Fruit fly (Drosophila melanogaster) whole organism, wandering third instar larva: ENCODE results near the gene CG42671.

ENCODE experiments used
- Abd-B ChIP-seq: fragments of >200 bp; optimal IDR thresholded peaks from 2 replicates; lab custom pipeline; 2017; ENCODE audit warnings: missing biosample characterization, missing genetic modification characterization
- CG32264 ChIP-seq: fragments of 200-800 bp; sonication (Bioruptor generic); optimal IDR thresholded peaks from 2 replicates; lab custom pipeline; 2016; ENCODE audit warnings: missing biosample characterization, missing genetic modification characterization
- CG9705 ChIP-seq: fragments of 200-800 bp; sonication (Bioruptor generic); optimal IDR thresholded peaks from 2 replicates; lab custom pipeline; 2018; ENCODE audit warnings: missing biosample characterization, mild to moderate bottlenecking, missing genetic modification characterization
- CrebA ChIP-seq: fragments of 200-800 bp; sonication (Bioruptor generic); optimal IDR thresholded peaks from 2 replicates; lab custom pipeline; 2016; ENCODE audit warnings: missing biosample characterization, mild to moderate bottlenecking, missing genetic modification characterization, borderline replicate concordance
- Dfd ChIP-seq: fragments of >200 bp; optimal IDR thresholded peaks from 2 replicates; lab custom pipeline; 2017; ENCODE audit warnings: missing biosample characterization, missing genetic modification characterization
- Dif ChIP-seq: fragments of 200-275, 200-300 bp; sonication (Bioruptor generic); optimal IDR thresholded peaks from 2 replicates; lab custom pipeline; 2018; ENCODE audit warnings: missing biosample characterization, missing genetic modification characterization; ENCODE audit not compliant: partially characterized antibody
- GATAd ChIP-seq: sonication (Bioruptor generic); optimal IDR thresholded peaks from 2 replicates; lab custom pipeline; 2016; ENCODE audit warnings: missing biosample characterization, missing genetic modification characterization
- Hnf4 ChIP-seq: fragments of 200-800 bp; sonication (Bioruptor generic); optimal IDR thresholded peaks from 2 replicates; lab custom pipeline; 2016; ENCODE audit warnings: missing biosample characterization, mild to moderate bottlenecking, missing genetic modification characterization
- Hr78 ChIP-seq: fragments of >200 bp; optimal IDR thresholded peaks from 2 replicates; lab custom pipeline; 2017; ENCODE audit warnings: missing biosample characterization, missing genetic modification characterization
- Hr83 ChIP-seq: fragments of 200-300 bp; sonication (Bioruptor generic); optimal IDR thresholded peaks from 2 replicates; lab custom pipeline; 2016; ENCODE audit warnings: missing biosample characterization, mild to moderate bottlenecking, missing genetic modification characterization, moderate library complexity; ENCODE audit not compliant: poor library complexity, severe bottlenecking
- Mio ChIP-seq: sonication (Bioruptor generic); optimal IDR thresholded peaks from 2 replicates; lab custom pipeline; 2016; ENCODE audit warnings: missing biosample characterization, missing genetic modification characterization
- Myc ChIP-seq: fragments of >200 bp; optimal IDR thresholded peaks from 2 replicates; lab custom pipeline; 2017
- N ChIP-seq: fragments of >200 bp; optimal IDR thresholded peaks from 2 replicates; lab custom pipeline; 2018; ENCODE audit warnings: missing biosample characterization, missing external identifiers, missing genetic modification characterization
- OdsH ChIP-seq: fragments of 200-800 bp; sonication (Bioruptor generic); optimal IDR thresholded peaks from 2 replicates; lab custom pipeline; 2016; ENCODE audit warnings: missing biosample characterization, mild to moderate bottlenecking, missing genetic modification characterization
- Rel ChIP-seq, 2 experiments: fragments of 200-800 bp; sonication (Bioruptor generic) in 1 of 2; optimal IDR thresholded peaks; 2 replicates in 1 of 2; 3 replicates in 1 of 2; lab custom pipeline; 2016 to 2019; ENCODE audit warnings: mild to moderate bottlenecking in 2 of 2, missing biosample characterization in 2 of 2, missing genetic modification characterization in 2 of 2, moderate library complexity in 1 of 2
- Sp1 ChIP-seq: fragments of 200-800 bp; sonication (Bioruptor generic); optimal IDR thresholded peaks from 3 replicates; lab custom pipeline; 2019; ENCODE audit warnings: missing biosample characterization, mild to moderate bottlenecking, missing genetic modification characterization, moderate library complexity
- Vsx2 ChIP-seq: fragments of 200-300, 225-300 bp; sonication (Bioruptor generic); optimal IDR thresholded peaks from 2 replicates; lab custom pipeline; 2018; ENCODE audit warnings: missing biosample characterization, missing genetic modification characterization; ENCODE audit not compliant: partially characterized antibody
- br ChIP-seq: fragments of 200-800 bp; sonication (Bioruptor generic); optimal IDR thresholded peaks from 2 replicates; lab custom pipeline; 2016; ENCODE audit warnings: missing biosample characterization, missing genetic modification characterization
- brk ChIP-seq: fragments of 200-800 bp; sonication (Bioruptor generic); optimal IDR thresholded peaks from 2 replicates; lab custom pipeline; 2016; ENCODE audit warnings: missing biosample characterization, mild to moderate bottlenecking, missing genetic modification characterization
- dl ChIP-seq, 2 experiments: fragments of 175-275, 200-275 bp in 1 of 2; fragments of 200-275 bp in 1 of 2; sonication (Bioruptor generic); optimal IDR thresholded peaks; lab custom pipeline; 2018; ENCODE audit warnings: mild to moderate bottlenecking in 2 of 2, missing biosample characterization in 2 of 2, missing genetic modification characterization in 2 of 2, moderate library complexity in 2 of 2; ENCODE audit not compliant: partially characterized antibody in 2 of 2, insufficient read depth in 1 of 2
- dmrt93B ChIP-seq: fragments of 200-800 bp; sonication (Bioruptor generic); optimal IDR thresholded peaks from 2 replicates; lab custom pipeline; 2018; ENCODE audit warnings: missing biosample characterization, mild to moderate bottlenecking, missing genetic modification characterization
- dsf ChIP-seq: sonication (Bioruptor generic); optimal IDR thresholded peaks from 2 replicates; lab custom pipeline; 2016; ENCODE audit warnings: missing biosample characterization, missing genetic modification characterization, borderline replicate concordance
- ey ChIP-seq: fragments of 200-800 bp; sonication (Bioruptor generic); optimal IDR thresholded peaks from 2 replicates; lab custom pipeline; 2016; ENCODE audit warnings: missing biosample characterization, missing genetic modification characterization
- foxo ChIP-seq, 2 experiments: fragments of 200-800 bp; sonication (Bioruptor generic); optimal IDR thresholded peaks; 2 replicates in 1 of 2; 3 replicates in 1 of 2; lab custom pipeline; 2016 to 2017; ENCODE audit warnings: missing biosample characterization in 2 of 2, missing genetic modification characterization in 2 of 2
- fru ChIP-seq: fragments of 200-800 bp; sonication (Bioruptor generic); optimal IDR thresholded peaks from 3 replicates; lab custom pipeline; 2016; ENCODE audit warnings: missing biosample characterization, mild to moderate bottlenecking, missing genetic modification characterization
- h ChIP-seq: fragments of 200-800 bp; sonication (Bioruptor generic); optimal IDR thresholded peaks from 3 replicates; lab custom pipeline; 2016; ENCODE audit warnings: missing biosample characterization, mild to moderate bottlenecking, missing genetic modification characterization
- jim ChIP-seq: fragments of 175-275, 200-325 bp; sonication (Bioruptor generic); optimal IDR thresholded peaks from 2 replicates; lab custom pipeline; 2016; ENCODE audit warnings: missing biosample characterization, mild to moderate bottlenecking, missing genetic modification characterization
- lola ChIP-seq: fragments of >200 bp; optimal IDR thresholded peaks from 2 replicates; lab custom pipeline; 2017; ENCODE audit warnings: missing biosample characterization, missing genetic modification characterization
- psq ChIP-seq: fragments of 200-800 bp; sonication (Bioruptor generic); optimal IDR thresholded peaks from 3 replicates; lab custom pipeline; 2017; ENCODE audit warnings: missing biosample characterization, mild to moderate bottlenecking, missing genetic modification characterization, moderate library complexity
- rgr ChIP-seq: fragments of 200-800 bp; sonication (Bioruptor generic); optimal IDR thresholded peaks from 3 replicates; lab custom pipeline; 2016; ENCODE audit warnings: missing biosample characterization, mild to moderate bottlenecking, missing genetic modification characterization
- sage ChIP-seq: fragments of 200-800 bp; sonication (Bioruptor generic); optimal IDR thresholded peaks from 2 replicates; lab custom pipeline; 2016; ENCODE audit warnings: missing biosample characterization, mild to moderate bottlenecking, missing genetic modification characterization
- sv ChIP-seq: fragments of 200-800 bp; sonication (Bioruptor generic); optimal IDR thresholded peaks from 3 replicates; lab custom pipeline; 2016; ENCODE audit warnings: missing biosample characterization, missing genetic modification characterization
- tai ChIP-seq: sonication (Bioruptor generic); optimal IDR thresholded peaks from 2 replicates; lab custom pipeline; 2016; ENCODE audit warnings: missing biosample characterization, missing genetic modification characterization
- usp ChIP-seq: fragments of >200 bp; optimal IDR thresholded peaks from 2 replicates; lab custom pipeline; 2017; ENCODE audit warnings: missing biosample characterization, missing genetic modification characterization
- woc ChIP-seq: sonication (Bioruptor generic); optimal IDR thresholded peaks from 2 replicates; lab custom pipeline; 2016; ENCODE audit warnings: missing biosample characterization, mild to moderate bottlenecking, missing genetic modification characterization

CG42671 gene

dm6 chr3L:11214406-11215243 lies at the start of gene CG42671:
CG42671 (plus strand) TSS chr3L:11214505.
- TF ChIP-seq ey (GFP tag; lab: Kevin White, UChicago) (no peak), Dfd (GFP tag; lab: Kevin White, UChicago) (no peak), Abd-B (GFP tag; lab: Kevin White, UChicago) (no peak), fru (GFP tag; lab: Kevin White, UChicago) (no peak), Myc (no peak), usp (no peak), Hr83 (no peak), br (GFP tag; lab: Kevin White, UChicago) (no peak), Rel (GFP tag; optimal IDR thresholded peaks at IDR 0.05; lab: Kevin White, UChicago) (no peak), Rel (tag; optimal IDR thresholded peaks at IDR 0.05; lab: Kevin White, UChicago) (peak; percentile 9), N (no peak), CG32264 (GFP tag; lab: Kevin White, UChicago) (no peak), CrebA (GFP tag; lab: Kevin White, UChicago) (no peak), dmrt93B (GFP tag; lab: Kevin White, UChicago) (no peak), jim (GFP tag; lab: Kevin White, UChicago) (no peak), Dif (peak; percentile 27), Mio (GFP tag; lab: Kevin White, UChicago) (no peak), Hr78 (GFP tag; lab: Kevin White, UChicago) (no peak), brk (no peak), lola (GFP tag; lab: Kevin White, UChicago) (no peak), GATAd (no peak), foxo (GFP tag; optimal IDR thresholded peaks at IDR 0.05; lab: Kevin White, UChicago) (no peak), woc (GFP tag; lab: Kevin White, UChicago) (no peak), Sp1 (GFP tag; lab: Kevin White, UChicago) (no peak), CG9705 (GFP tag; lab: Kevin White, UChicago) (no peak), sv (GFP tag; lab: Kevin White, UChicago) (no peak), sage (GFP tag; lab: Kevin White, UChicago) (no peak), OdsH (no peak), h (no peak), dl (GFP tag; optimal IDR thresholded peaks at IDR 0.05; lab: Kevin White, UChicago; ENCODE audit: insufficient read depth in 1 of 2, partially characterized antibody in 2 of 2) (peak in 1 of 2 experiments; percentile 8), Vsx2 (peak; percentile 97), tai (GFP tag; lab: Kevin White, UChicago) (no peak), Hnf4 (GFP tag; lab: Kevin White, UChicago) (no peak)

dm6 chr3L:11164899-11165298 lies 49.4 kb upstream of the CG42671 start, which contains the start of gene Alg10:
Alg10 (plus strand) TSS chr3L:11164971.
- TF ChIP-seq dsf (GFP tag; lab: Kevin White, UChicago) (no peak), Rel (GFP tag; optimal IDR thresholded peaks at IDR 0.05; lab: Kevin White, UChicago) (no peak), Rel (tag; optimal IDR thresholded peaks at IDR 0.05; lab: Kevin White, UChicago) (no peak), jim (GFP tag; lab: Kevin White, UChicago) (no peak), dl (GFP tag; optimal IDR thresholded peaks at IDR 0.05; lab: Kevin White, UChicago; ENCODE audit: insufficient read depth in 1 of 2, partially characterized antibody in 2 of 2) (no peak), psq (GFP tag; lab: Kevin White, UChicago) (no peak), Vsx2 (no peak), CG9705 (GFP tag; lab: Kevin White, UChicago) (no peak), Dif (no peak), GATAd (no peak), Mio (GFP tag; lab: Kevin White, UChicago) (no peak), sage (GFP tag; lab: Kevin White, UChicago) (no peak), rgr (no peak)
